Fruit fly (Drosophila melanogaster): ENCODE results near the gene Atu.
A peak's percentile ranks its signal among the peaks of the same experiment; 100 is the strongest.

DNA sequence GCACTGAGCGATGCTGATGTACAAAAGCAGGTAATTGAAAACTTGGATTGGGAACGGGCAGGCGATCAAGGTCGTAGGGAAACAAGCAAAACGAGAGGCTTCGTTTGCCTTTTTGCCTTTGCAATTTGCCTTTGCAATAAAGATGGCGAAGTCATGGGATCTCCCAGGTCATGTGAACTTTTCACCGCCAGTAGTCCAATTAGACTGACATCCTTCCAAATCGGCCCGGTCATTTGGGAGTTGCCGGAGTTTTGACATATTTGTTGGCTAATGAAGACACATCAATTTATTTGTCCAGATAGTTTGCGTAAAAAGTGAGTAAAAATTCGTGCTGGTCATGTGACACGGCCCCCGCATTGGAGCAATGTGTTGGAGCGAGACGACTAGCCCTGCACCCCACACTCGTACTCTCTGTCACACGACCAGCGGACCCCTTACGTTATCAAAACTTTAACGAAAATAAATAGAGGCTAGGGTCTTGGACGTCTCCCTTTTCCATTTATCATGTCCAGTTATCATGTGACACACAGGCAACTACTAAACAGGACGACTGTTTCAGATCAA is 21.1 kb upstream of the Atu start:
- TF ChIP-seq h (GFP tag; optimal IDR thresholded peaks at IDR 0.05): no peak
- no peak for TF ChIP-seq Dif (GFP tag; optimal IDR thresholded peaks at IDR 0.05; ENCODE audit: partially characterized antibody)
- TF ChIP-seq CG9705 (GFP tag; optimal IDR thresholded peaks at IDR 0.05): no peak
- no peak for TF ChIP-seq OdsH (GFP tag; optimal IDR thresholded peaks at IDR 0.05)
- TF ChIP-seq Dfd (GFP tag; optimal IDR thresholded peaks at IDR 0.05): no peak
- no peak for TF ChIP-seq foxo (GFP tag; optimal IDR thresholded peaks at IDR 0.05)
- TF ChIP-seq Abd-B (GFP tag; optimal IDR thresholded peaks at IDR 0.05): no peak
- TF ChIP-seq Rel (GFP tag; optimal IDR thresholded peaks at IDR 0.05): no peak
- TF ChIP-seq Rel (tag; optimal IDR thresholded peaks at IDR 0.05): peak; percentile 44

All from whole organism, wandering third instar larva.